Worm (Caenorhabditis elegans): ENCODE measurements around the gene K08H10.10.

DNA sequence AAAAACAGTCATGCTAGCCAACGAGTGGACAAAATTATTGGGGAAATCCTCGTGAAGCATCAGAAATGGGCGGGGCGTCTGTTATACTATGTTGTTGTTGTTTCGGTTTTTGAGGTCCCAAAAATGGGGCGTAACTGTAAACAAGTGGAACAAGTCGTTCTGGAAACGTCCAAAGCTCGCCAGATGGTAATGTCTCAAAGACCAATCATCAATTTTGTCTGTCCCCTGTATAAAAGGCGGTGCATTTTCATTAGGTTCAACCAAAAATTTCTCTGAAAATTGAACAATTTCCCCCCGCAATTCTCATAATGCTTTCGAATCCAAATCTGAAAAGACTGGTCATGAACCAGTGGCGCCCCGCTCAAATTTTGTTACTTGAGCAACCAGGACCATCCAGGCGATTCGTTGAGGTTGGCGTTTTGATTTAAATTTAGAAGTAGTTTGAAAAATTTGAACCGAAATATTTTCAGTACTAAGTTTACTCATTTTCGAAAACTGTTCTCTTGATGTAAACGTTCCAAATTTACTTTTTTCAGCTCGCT, 18.3 kb downstream of the K08H10.10 start:
- TF ChIP-seq ets-7 (tag; optimal IDR thresholded peaks at IDR 0.05), result no peak
- TF ChIP-seq ama-1 (optimal IDR thresholded peaks at IDR 0.05), result no peak
- TF ChIP-seq flt-1 (GFP tag; IDR thresholded peaks at IDR 0.05), result no peak
- TF ChIP-seq ceh-13 (GFP tag; optimal IDR thresholded peaks at IDR 0.05), result no peak
- TF ChIP-seq hmg-4 (GFP tag; optimal IDR thresholded peaks at IDR 0.05), result no peak
- TF ChIP-seq aly-1 (tag; optimal IDR thresholded peaks at IDR 0.05), result no peak
- no peak for TF ChIP-seq tbx-37 (GFP tag; conservative IDR thresholded peaks at IDR 0.05)
- TF ChIP-seq tra-4 (tag; optimal IDR thresholded peaks at IDR 0.05), result no peak
